Fruit fly (Drosophila melanogaster) whole organism, embryonic: ENCODE results near the gene CG42488.
A peak's percentile ranks its signal among the peaks of the same experiment; 100 is the strongest.

Experiments
- Antp ChIP-seq: fragments of 200-800 bp; sonication (Bioruptor generic); optimal IDR thresholded peaks from 3 replicates; lab custom pipeline; 2016; ENCODE audit warnings: missing biosample characterization, missing genetic modification characterization
- B-H2 ChIP-seq: fragments of 200-800 bp; sonication (Bioruptor generic); optimal IDR thresholded peaks from 2 replicates; lab custom pipeline; 2018; ENCODE audit warnings: missing biosample characterization, mild to moderate bottlenecking, missing genetic modification characterization
- Blimp-1 ChIP-seq: fragments of 200-800 bp; sonication (Bioruptor generic); optimal IDR thresholded peaks from 3 replicates; lab custom pipeline; 2018; ENCODE audit warnings: missing biosample characterization, missing genetic modification characterization, mild to moderate bottlenecking, moderate library complexity, missing genetic modification reagents
- CG11398 ChIP-seq: fragments of 200-800 bp; sonication (Bioruptor generic); optimal IDR thresholded peaks from 2 replicates; lab custom pipeline; 2016; ENCODE audit warnings: missing biosample characterization, missing genetic modification characterization
- CG11723 ChIP-seq: fragments of 200-800 bp; sonication (Bioruptor generic); optimal IDR thresholded peaks from 2 replicates; lab custom pipeline; 2017; ENCODE audit warnings: missing biosample characterization, mild to moderate bottlenecking, missing genetic modification characterization
- CG1233 ChIP-seq: fragments of 200-800 bp; sonication (Bioruptor generic); optimal IDR thresholded peaks from 4 replicates; lab custom pipeline; 2018; ENCODE audit warnings: missing biosample characterization, mild to moderate bottlenecking, missing genetic modification characterization
- CG13296 ChIP-seq: fragments of 200-800 bp; sonication (Bioruptor generic); optimal IDR thresholded peaks from 3 replicates; lab custom pipeline; 2018; ENCODE audit warnings: missing biosample characterization, mild to moderate bottlenecking, missing genetic modification characterization
- CG13424 ChIP-seq: fragments of 200-800 bp; sonication (Bioruptor generic); optimal IDR thresholded peaks from 2 replicates; lab custom pipeline; 2019; ENCODE audit warnings: missing biosample characterization, mild to moderate bottlenecking, missing genetic modification characterization, moderate library complexity
- CG14441 ChIP-seq: fragments of 200-800 bp; sonication (Bioruptor generic); IDR thresholded peaks from 2 replicates; pipeline ENCODE4 v1.3.6; 2022; ENCODE audit warnings: missing biosample characterization, missing genetic modification characterization
- CG14710 ChIP-seq: fragments of 200-800 bp; sonication (Bioruptor generic); optimal IDR thresholded peaks from 3 replicates; lab custom pipeline; 2019; ENCODE audit warnings: missing biosample characterization, mild to moderate bottlenecking, missing genetic modification characterization, moderate library complexity
- CG1529 ChIP-seq: fragments of 200-800 bp; sonication (Bioruptor generic); optimal IDR thresholded peaks from 3 replicates; lab custom pipeline; 2018; ENCODE audit warnings: missing biosample characterization, missing genetic modification characterization
- CG15479 ChIP-seq: fragments of 200-800 bp; sonication (Bioruptor generic); optimal IDR thresholded peaks from 3 replicates; lab custom pipeline; 2019; ENCODE audit warnings: missing biosample characterization, mild to moderate bottlenecking, missing genetic modification characterization, moderate library complexity
- CG15514 ChIP-seq: fragments of 200-800 bp; sonication (Bioruptor generic); optimal IDR thresholded peaks from 3 replicates; lab custom pipeline; 2017; ENCODE audit warnings: missing biosample characterization, missing genetic modification characterization, mild to moderate bottlenecking, moderate library complexity, missing genetic modification reagents
- CG1602 ChIP-seq: fragments of 200-800 bp; sonication (Bioruptor generic); optimal IDR thresholded peaks from 3 replicates; lab custom pipeline; 2016; ENCODE audit warnings: missing biosample characterization, missing genetic modification characterization
- CG16863 ChIP-seq: fragments of 200-800 bp; sonication (Bioruptor generic); optimal IDR thresholded peaks from 3 replicates; lab custom pipeline; 2016; ENCODE audit warnings: missing biosample characterization, missing genetic modification characterization
- CG17568 ChIP-seq: fragments of 200-800 bp; sonication (Bioruptor generic); optimal IDR thresholded peaks from 2 replicates; lab custom pipeline; 2018; ENCODE audit warnings: missing biosample characterization, mild to moderate bottlenecking, missing genetic modification characterization, moderate library complexity
- CG34224 ChIP-seq: fragments of 200-800 bp; sonication (Bioruptor generic); IDR thresholded peaks from 3 replicates; pipeline ENCODE4 v1.3.6; 2022; ENCODE audit warnings: missing biosample characterization, missing genetic modification characterization; ENCODE audit not compliant: partially characterized antibody
- CG34376 ChIP-seq: fragments of 200-800 bp; sonication (Bioruptor generic); optimal IDR thresholded peaks from 2 replicates; lab custom pipeline; 2018; ENCODE audit warnings: missing biosample characterization, mild to moderate bottlenecking, missing genetic modification characterization
- CG3838 ChIP-seq: fragments of 200-800 bp; sonication (Bioruptor generic); optimal IDR thresholded peaks from 3 replicates; lab custom pipeline; 2016; ENCODE audit warnings: missing biosample characterization, missing genetic modification characterization
- CG4282 ChIP-seq: fragments of 200-800 bp; sonication (Bioruptor generic); optimal IDR thresholded peaks from 2 replicates; lab custom pipeline; 2016; ENCODE audit warnings: missing biosample characterization, missing genetic modification characterization
- CG4854 ChIP-seq: fragments of 200-800 bp; sonication (Bioruptor generic); optimal IDR thresholded peaks from 2 replicates; lab custom pipeline; 2016; ENCODE audit warnings: missing biosample characterization, missing genetic modification characterization, inconsistent platforms
- CG6254 ChIP-seq: fragments of 200-800 bp; sonication (Bioruptor generic); optimal IDR thresholded peaks from 3 replicates; lab custom pipeline; 2017; ENCODE audit warnings: mild to moderate bottlenecking, missing biosample characterization, missing genetic modification reagents, missing genetic modification characterization
- CG6689 ChIP-seq: fragments of 200-800 bp; sonication (Bioruptor generic); IDR thresholded peaks from 2 replicates; pipeline ENCODE4 v1.3.6; 2022; ENCODE audit warnings: missing biosample characterization, missing genetic modification characterization
- CG8290 ChIP-seq, 3 experiments: fragments of 200-800 bp; sonication (Bioruptor generic); optimal IDR thresholded peaks; 2 replicates each; lab custom pipeline; 2016 to 2019; ENCODE audit warnings: missing biosample characterization in 3 of 3, missing genetic modification characterization in 3 of 3, mild to moderate bottlenecking in 2 of 3, moderate library complexity in 1 of 3
- D19A ChIP-seq: fragments of 200-800 bp; optimal IDR thresholded peaks from 3 replicates; lab custom pipeline; 2019; ENCODE audit warnings: missing biosample characterization, mild to moderate bottlenecking, missing genetic modification characterization, moderate library complexity
- ERR ChIP-seq: fragments of 200-800 bp; sonication (Bioruptor generic); optimal IDR thresholded peaks from 2 replicates; lab custom pipeline; 2016; ENCODE audit warnings: missing biosample characterization, missing genetic modification characterization
- HHEX ChIP-seq: fragments of 200-800 bp; sonication (Bioruptor generic); optimal IDR thresholded peaks from 3 replicates; lab custom pipeline; 2017; ENCODE audit warnings: missing biosample characterization, mild to moderate bottlenecking, missing genetic modification characterization, missing genetic modification reagents
- Hand ChIP-seq: fragments of 200-800 bp; sonication (Bioruptor generic); optimal IDR thresholded peaks from 2 replicates; lab custom pipeline; 2017; ENCODE audit warnings: mild to moderate bottlenecking, missing biosample characterization, missing genetic modification reagents, missing genetic modification characterization
- Hmx ChIP-seq: fragments of 200-800 bp; sonication (Bioruptor generic); optimal IDR thresholded peaks from 2 replicates; lab custom pipeline; 2016; ENCODE audit warnings: missing biosample characterization, missing genetic modification characterization
- Jarid2 ChIP-seq: fragments of 200-800 bp; sonication (Bioruptor generic); optimal IDR thresholded peaks from 3 replicates; lab custom pipeline; 2017; ENCODE audit warnings: mild to moderate bottlenecking, missing biosample characterization, missing genetic modification reagents, missing genetic modification characterization
- Lhr ChIP-seq: fragments of 200-800 bp; sonication (Bioruptor generic); optimal IDR thresholded peaks from 3 replicates; lab custom pipeline; 2017; ENCODE audit warnings: mild to moderate bottlenecking, missing biosample characterization, missing genetic modification reagents, missing genetic modification characterization
- Lpt ChIP-seq: fragments of >200 bp; optimal IDR thresholded peaks from 2 replicates; lab custom pipeline; 2018; ENCODE audit warnings: missing biosample characterization, missing genetic modification characterization
- Med ChIP-seq: fragments of 200-800 bp; sonication (Bioruptor generic); peaks from one replicate; lab custom pipeline; 2016; ENCODE audit warnings: missing biosample characterization, missing genetic modification characterization, mild to moderate bottlenecking, inconsistent platforms, moderate library complexity
- Oaz ChIP-seq: fragments of 200-800 bp; sonication (Bioruptor generic); IDR thresholded peaks from 2 replicates; pipeline ENCODE4 v1.3.6; 2022; ENCODE audit warnings: missing biosample characterization, missing genetic modification characterization
- Optix ChIP-seq: fragments of 200-800 bp; sonication (Bioruptor generic); IDR thresholded peaks from 3 replicates; pipeline ENCODE4 v1.3.6; 2022; ENCODE audit warnings: missing biosample characterization, missing genetic modification characterization
- Ravus ChIP-seq: fragments of 200-800 bp; sonication (Bioruptor generic); IDR thresholded peaks from 2 replicates; pipeline ENCODE4 v1.3.6; 2022; ENCODE audit warnings: missing biosample characterization, missing genetic modification characterization
- Spps ChIP-seq: fragments of 200-800 bp; sonication (Bioruptor generic); optimal IDR thresholded peaks from 2 replicates; lab custom pipeline; 2018; ENCODE audit warnings: missing biosample characterization, mild to moderate bottlenecking, missing genetic modification characterization
- Xrp1 ChIP-seq: fragments of 200-800 bp; sonication (Bioruptor generic); IDR thresholded peaks from 2 replicates; pipeline ENCODE4 v1.3.6; 2022; ENCODE audit warnings: missing biosample characterization, missing genetic modification characterization
- bcd ChIP-seq: fragments of 200-800 bp; sonication (Bioruptor generic); optimal IDR thresholded peaks from 2 replicates; lab custom pipeline; 2017; ENCODE audit warnings: missing biosample characterization, mild to moderate bottlenecking, missing genetic modification characterization
- cwo ChIP-seq: fragments of 200-800 bp; sonication (Bioruptor generic); optimal IDR thresholded peaks from 3 replicates; lab custom pipeline; 2017; ENCODE audit warnings: missing biosample characterization, missing genetic modification characterization, mild to moderate bottlenecking, moderate library complexity, missing genetic modification reagents
- en ChIP-seq: fragments of 200-800 bp; sonication (Bioruptor generic); optimal IDR thresholded peaks from 2 replicates; lab custom pipeline; 2016; ENCODE audit warnings: missing biosample characterization, missing genetic modification characterization
- exex ChIP-seq: fragments of 200-800 bp; sonication (Bioruptor generic); optimal IDR thresholded peaks from 4 replicates; lab custom pipeline; 2018; ENCODE audit warnings: missing biosample characterization, mild to moderate bottlenecking, missing genetic modification characterization, moderate library complexity
- fu2 ChIP-seq: fragments of 200-800 bp; sonication (Bioruptor generic); optimal IDR thresholded peaks from 2 replicates; lab custom pipeline; 2016; ENCODE audit warnings: missing biosample characterization, missing genetic modification characterization
- luna ChIP-seq: fragments of 200-800 bp; sonication (Bioruptor generic); optimal IDR thresholded peaks from 2 replicates; lab custom pipeline; 2016; ENCODE audit warnings: missing biosample characterization, missing genetic modification characterization
- onecut ChIP-seq: fragments of 200-800 bp; sonication (Bioruptor generic); IDR thresholded peaks from 2 replicates; pipeline ENCODE4 v1.3.6; 2022; ENCODE audit warnings: missing biosample characterization, missing genetic modification characterization
- pnt ChIP-seq: fragments of 200-800 bp; sonication (Bioruptor generic); optimal IDR thresholded peaks from 3 replicates; lab custom pipeline; 2016; ENCODE audit warnings: missing biosample characterization, missing genetic modification characterization
- pum ChIP-seq: fragments of 200-800 bp; sonication (Bioruptor generic); optimal IDR thresholded peaks from 2 replicates; lab custom pipeline; 2016; ENCODE audit warnings: missing biosample characterization, missing genetic modification characterization
- salm ChIP-seq: fragments of 200-800 bp; sonication (Bioruptor generic); optimal IDR thresholded peaks from 2 replicates; lab custom pipeline; 2018; ENCODE audit warnings: missing biosample characterization, mild to moderate bottlenecking, missing genetic modification characterization
- sens ChIP-seq: fragments of 200-800 bp; sonication (Bioruptor generic); peaks from one replicate; lab custom pipeline; 2016; ENCODE audit warnings: missing biosample characterization, missing genetic modification characterization
- sima ChIP-seq: fragments of 200-800 bp; sonication (Bioruptor generic); optimal IDR thresholded peaks from 2 replicates; lab custom pipeline; 2016; ENCODE audit warnings: missing biosample characterization, missing genetic modification characterization

CG42488 gene

DNA sequence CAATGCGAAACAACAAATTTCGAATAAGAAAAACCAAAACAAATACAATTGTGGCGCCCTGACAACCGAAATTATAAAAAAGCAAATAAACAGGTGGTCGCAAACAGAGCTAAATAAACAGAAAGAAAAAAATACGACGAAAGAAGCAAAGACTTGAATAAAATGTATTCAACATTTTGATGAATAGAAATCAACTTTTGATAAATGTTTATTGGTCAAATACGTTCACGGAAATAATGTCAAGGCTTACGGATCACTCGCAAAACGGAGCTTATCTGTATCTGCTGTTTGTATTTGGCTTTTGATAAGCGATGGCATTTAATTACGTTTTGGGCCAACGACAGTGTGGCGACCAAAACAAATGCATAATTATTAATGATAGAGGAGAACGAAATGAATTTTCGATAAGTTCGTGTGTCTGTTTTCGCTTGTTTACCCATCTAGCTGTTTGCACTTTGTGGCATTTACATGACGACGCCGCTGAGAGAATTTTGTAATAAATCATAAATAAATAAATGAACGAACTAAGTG lies 29.7 kb upstream of the CG42488 start (continued):
- TF ChIP-seq CG34376 (GFP tag; lab: Kevin White, UChicago) (peak; percentile 18), CG14441 (0 out of 2 replicates have a peak, but pooled peaks have one; percentile 5), CG3838 (peak; percentile 24), Lhr (GFP tag; lab: Kevin White, UChicago) (peak; percentile 4), Med (peak; percentile 82), B-H2 (GFP tag; lab: Kevin White, UChicago) (peak; percentile 54), cwo (peak; percentile 3), CG4854 (GFP tag; lab: Kevin White, UChicago) (no peak), CG16863 (no peak), sens (peak; percentile 92), Optix (no peak), CG8290 (GFP tag; optimal IDR thresholded peaks at IDR 0.05; lab: Kevin White, UChicago) (no peak), CG8290 (tag; optimal IDR thresholded peaks at IDR 0.05; lab: Kevin White, UChicago) (peak; percentile 36 to 54), Jarid2 (GFP tag; lab: Kevin White, UChicago) (peak; percentile 1), Hand (GFP tag; lab: Kevin White, UChicago) (peak; percentile 43), CG14710 (peak; percentile 68), Ravus (GFP tag; lab: Robert Waterston, UW) (no peak), exex (peak; percentile 57), CG13296 (GFP tag; lab: Kevin White, UChicago) (peak; percentile 77), CG13424 (tag; lab: Kevin White, UChicago) (peak; percentile 55), Hmx (no peak), CG4282 (GFP tag; lab: Kevin White, UChicago) (no peak), pum (GFP tag; lab: Kevin White, UChicago) (no peak), D19A (tag; lab: Kevin White, UChicago) (peak; percentile 47), CG6254 (peak; percentile 53), Blimp-1 (GFP tag; lab: Kevin White, UChicago) (peak; percentile 32), salm (tag; lab: Kevin White, UChicago) (peak; percentile 65), CG1529 (GFP tag; lab: Kevin White, UChicago) (peak; percentile 26), Xrp1 (GFP tag; lab: Robert Waterston, UW) (peak; percentile 32), en (GFP tag; lab: Kevin White, UChicago) (peak; percentile 10), CG6689 (GFP tag; lab: Robert Waterston, UW) (no peak), Lpt (no peak), CG11723 (peak; percentile 38), sima (peak; percentile 12), bcd (GFP tag; lab: Kevin White, UChicago) (peak; percentile 16), CG1233 (GFP tag; lab: Kevin White, UChicago) (peak; percentile 28), Spps (no peak), Antp (GFP tag; lab: Kevin White, UChicago) (no peak), CG1602 (peak; percentile 16), CG17568 (GFP tag; lab: Kevin White, UChicago) (peak; percentile 86), pnt (GFP tag; lab: Kevin White, UChicago) (no peak), Oaz (no peak), luna (no peak), onecut (no peak), CG15514 (peak; percentile 56), CG15479 (GFP tag; lab: Kevin White, UChicago) (peak; percentile 47), CG34224 (no peak), CG11398 (GFP tag; lab: Kevin White, UChicago) (peak; percentile 57), HHEX (GFP tag; lab: Kevin White, UChicago) (peak; percentile 56), fu2 (no peak), ERR (GFP tag; lab: Kevin White, UChicago) (no peak)
